Worm (Caenorhabditis elegans): Measurements from ENCODE around the gene lgc-6.

lgc-6 gene

DNA sequence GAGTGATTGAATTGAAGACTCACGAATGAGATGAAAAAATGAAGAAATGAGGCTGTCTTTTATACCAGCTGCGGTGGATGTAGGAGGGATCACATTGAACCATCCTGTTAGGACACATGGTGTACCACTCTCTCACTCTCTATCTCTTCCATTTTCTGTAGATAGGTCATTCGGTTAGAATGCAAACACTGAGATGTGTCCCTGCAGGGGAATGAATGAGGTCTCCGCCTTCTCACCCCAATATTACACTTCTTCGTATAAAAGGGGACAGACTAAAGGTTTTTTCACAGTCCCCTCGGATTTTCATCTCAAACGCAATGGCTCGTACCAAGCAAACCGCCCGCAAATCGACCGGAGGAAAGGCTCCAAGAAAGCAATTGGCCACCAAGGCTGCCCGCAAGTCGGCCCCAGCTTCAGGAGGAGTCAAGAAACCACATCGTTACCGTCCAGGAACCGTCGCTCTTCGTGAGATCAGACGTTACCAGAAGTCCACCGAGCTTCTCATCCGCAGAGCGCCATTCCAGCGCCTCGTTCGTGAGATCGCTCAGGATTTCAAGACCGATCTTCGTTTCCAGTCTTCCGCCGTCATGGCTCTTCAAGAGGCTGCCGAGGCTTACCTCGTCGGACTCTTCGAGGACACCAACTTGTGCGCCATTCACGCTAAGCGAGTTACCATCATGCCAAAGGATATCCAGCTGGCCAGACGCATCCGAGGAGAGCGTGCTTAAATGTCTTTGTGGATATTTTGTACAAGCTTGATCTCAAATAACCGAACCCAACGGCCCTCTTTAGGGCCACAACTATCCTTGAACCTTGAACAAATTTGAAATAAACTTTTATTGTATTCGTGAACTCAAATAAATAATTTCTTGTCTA is 5.5 kb upstream of the lgc-6 start, which contains the start of gene his-32 (continued):
- no peak for TF ChIP-seq hlh-8 (tag; optimal IDR thresholded peaks at IDR 0.05)
- TF ChIP-seq ahr-1 (tag; optimal IDR thresholded peaks at IDR 0.05) = no peak
- TF ChIP-seq C38D4.7 (GFP tag; optimal IDR thresholded peaks at IDR 0.05) = no peak
- no peak for TF ChIP-seq hlh-15 (tag; optimal IDR thresholded peaks at IDR 0.05)
- no peak for TF ChIP-seq syd-9 (tag; optimal IDR thresholded peaks at IDR 0.05)
- peak; percentile 24 for TF ChIP-seq C08G9.2 (tag; optimal IDR thresholded peaks at IDR 0.05)
- no peak for TF ChIP-seq ceh-19 (GFP tag; optimal IDR thresholded peaks at IDR 0.05)

DNA sequence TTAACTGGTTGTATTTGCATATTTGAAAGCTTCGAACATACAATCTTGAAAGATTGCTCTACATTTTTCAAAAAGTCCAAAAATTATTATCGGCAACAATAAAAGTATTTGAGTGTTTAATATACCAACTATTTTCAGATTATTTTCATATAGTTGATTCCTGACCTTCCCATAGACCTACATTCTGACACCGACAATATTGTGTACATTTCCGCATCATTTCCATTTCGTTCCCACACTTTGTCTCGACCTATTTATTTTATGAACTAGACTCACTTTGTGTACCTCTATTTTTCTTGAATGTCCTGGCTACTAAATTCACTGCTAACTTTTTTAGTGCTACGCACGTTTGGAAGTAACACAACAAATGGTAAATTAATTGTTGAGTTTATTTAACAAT is 2.6 kb downstream of the lgc-6 start, which contains the start of gene lgc-5:
Gene lgc-5, plus strand, starts transcription at position 301 of the 400 bp plus-strand sequence.
- TF ChIP-seq unc-86 (tag; optimal IDR thresholded peaks at IDR 0.05) (no peak), dmd-4 (tag; optimal IDR thresholded peaks at IDR 0.05; ENCODE audit: borderline replicate concordance) (no peak), pat-9 (tag; optimal IDR thresholded peaks at IDR 0.05) (no peak), ahr-1 (tag; optimal IDR thresholded peaks at IDR 0.05) (no peak), fkh-10 (GFP tag; optimal IDR thresholded peaks at IDR 0.05) (no peak), sdc-2 (tag; optimal IDR thresholded peaks at IDR 0.05) (no peak), nfya-1 (tag; optimal IDR thresholded peaks at IDR 0.05) (no peak), dve-1 (tag; optimal IDR thresholded peaks at IDR 0.05) (no peak), fkh-6 (tag; optimal IDR thresholded peaks at IDR 0.05) (no peak)

ce11 chrIV:8345518-8345917 is 5.8 kb downstream of the lgc-6 start, which contains the start of gene F17E9.5:
Gene F17E9.5, plus strand, starts transcription at chrIV:8345818.
- TF ChIP-seq ama-1 (optimal IDR thresholded peaks at IDR 0.05) (no peak), ref-2 (tag; optimal IDR thresholded peaks at IDR 0.05) (no peak), sdc-2 (tag; optimal IDR thresholded peaks at IDR 0.05) (no peak), ets-4 (tag; optimal IDR thresholded peaks at IDR 0.05) (no peak)

DNA sequence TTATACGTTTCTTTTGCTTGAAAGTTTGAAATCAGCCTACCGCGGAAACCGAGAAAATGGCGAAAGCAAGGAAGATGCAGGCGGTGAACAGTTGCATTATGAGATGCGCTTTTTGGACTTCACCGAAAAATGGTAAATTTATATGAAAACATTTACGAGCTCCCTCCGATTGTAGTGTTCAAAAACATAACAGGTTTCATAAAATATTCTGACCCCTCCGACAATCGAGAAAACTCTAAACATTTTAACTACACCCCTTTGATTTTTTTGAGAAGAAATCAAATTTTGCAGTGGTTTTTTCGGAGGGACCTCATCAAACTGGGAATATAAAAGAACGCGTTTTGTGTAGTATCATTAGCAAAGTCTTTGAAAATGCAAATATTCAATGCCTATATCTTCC is 7.3 kb downstream of the lgc-6 start, which contains the start of the genes F17E9.18 and F17E9.15:
Gene F17E9.18, minus strand, starts transcription at position 101 of the 400 bp plus-strand sequence.
Gene F17E9.15, plus strand, starts transcription at position 368 of the 400 bp plus-strand sequence.
- no peak for TF ChIP-seq ceh-18 (tag; optimal IDR thresholded peaks at IDR 0.05)
- no peak for TF ChIP-seq nhr-11 (tag; optimal IDR thresholded peaks at IDR 0.05)
- TF ChIP-seq odd-2 (tag; optimal IDR thresholded peaks at IDR 0.05) = no peak
- TF ChIP-seq F13H6.1 (tag; optimal IDR thresholded peaks at IDR 0.05) = no peak
- no peak for TF ChIP-seq hlh-30 (tag; optimal IDR thresholded peaks at IDR 0.05; ENCODE audit: insufficient read depth)
- no peak for TF ChIP-seq ref-2 (tag; optimal IDR thresholded peaks at IDR 0.05)
- TF ChIP-seq ztf-16 (tag; optimal IDR thresholded peaks at IDR 0.05) = no peak
- no peak for TF ChIP-seq mec-3 (tag; optimal IDR thresholded peaks at IDR 0.05; ENCODE audit: borderline replicate concordance)
- no peak for TF ChIP-seq gmeb-2 (tag; optimal IDR thresholded peaks at IDR 0.05)
- TF ChIP-seq ceh-14 (tag; optimal IDR thresholded peaks at IDR 0.05) = no peak
- no peak for TF ChIP-seq K02D7.2 (tag; optimal IDR thresholded peaks at IDR 0.05)
- TF ChIP-seq ceh-34 (tag; optimal IDR thresholded peaks at IDR 0.05) = no peak
- TF ChIP-seq nfya-1 (tag; optimal IDR thresholded peaks at IDR 0.05) = no peak
- TF ChIP-seq elt-2 (tag; optimal IDR thresholded peaks at IDR 0.05) = no peak
- TF ChIP-seq pag-3 (tag; optimal IDR thresholded peaks at IDR 0.05; ENCODE audit: borderline replicate concordance) = no peak
- no peak for TF ChIP-seq tbx-7 (tag; optimal IDR thresholded peaks at IDR 0.05)

DNA sequence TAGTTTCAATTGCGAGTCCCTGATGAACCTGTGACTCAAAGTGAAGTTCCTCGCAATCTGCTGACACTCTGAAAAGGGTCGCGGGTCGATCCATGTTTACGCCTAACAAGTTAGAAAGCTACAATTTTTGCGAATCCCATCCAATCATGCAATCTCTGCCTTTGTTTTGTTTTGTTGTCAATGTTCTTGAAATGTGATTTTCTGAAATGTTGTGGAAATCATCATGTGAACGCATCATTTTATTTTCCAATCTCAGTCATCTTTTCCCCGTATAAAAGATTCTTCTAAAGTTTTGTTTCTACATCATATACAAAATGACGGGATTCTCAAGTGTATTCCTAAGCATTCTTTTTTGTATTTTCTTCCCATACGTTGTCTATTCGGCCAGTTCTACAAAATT is 8.3 kb downstream of the lgc-6 start, which contains the start of gene F17E9.4:
Gene F17E9.4, plus strand, starts transcription at position 301 of the 400 bp plus-strand sequence.
- TF ChIP-seq K02D7.2 (tag; optimal IDR thresholded peaks at IDR 0.05) (no peak), fkh-6 (tag; optimal IDR thresholded peaks at IDR 0.05) (no peak), ceh-14 (tag; optimal IDR thresholded peaks at IDR 0.05) (no peak), che-1 (tag; optimal IDR thresholded peaks at IDR 0.05) (no peak), gmeb-2 (tag; optimal IDR thresholded peaks at IDR 0.05) (no peak), ceh-2 (tag; optimal IDR thresholded peaks at IDR 0.05) (no peak), sox-2 (GFP tag; IDR thresholded peaks at IDR 0.05) (no peak), nhr-232 (tag; optimal IDR thresholded peaks at IDR 0.05) (no peak), pqm-1 (tag; optimal IDR thresholded peaks at IDR 0.05) (no peak), ceh-22 (tag; optimal IDR thresholded peaks at IDR 0.05) (no peak), ttx-3 (tag; optimal IDR thresholded peaks at IDR 0.05) (no peak), ref-2 (tag; optimal IDR thresholded peaks at IDR 0.05) (no peak), K09A11.1 (tag; optimal IDR thresholded peaks at IDR 0.05; ENCODE audit: insufficient read depth) (no peak), sox-4 (tag; optimal IDR thresholded peaks at IDR 0.05) (no peak), ceh-48 (tag; optimal IDR thresholded peaks at IDR 0.05) (no peak), madf-2 (tag; optimal IDR thresholded peaks at IDR 0.05) (no peak)
